Worm (Caenorhabditis elegans): ENCODE data around the gene ges-1.

Gene ges-1

ce11 chrV:1450160-1450559, 18.2 kb upstream of the ges-1 start, which contains the start of gene cnc-2:
Gene cnc-2, minus strand, starts transcription at chrV:1450183.
- TF ChIP-seq fkh-10 (GFP tag; optimal IDR thresholded peaks at IDR 0.05) (no peak), ceh-16 (tag; optimal IDR thresholded peaks at IDR 0.05) (no peak), daf-12 (tag; optimal IDR thresholded peaks at IDR 0.05) (no peak), ceh-28 (tag; optimal IDR thresholded peaks at IDR 0.05) (no peak), jun-1 (tag; optimal IDR thresholded peaks at IDR 0.05) (no peak)

ce11 chrV:1447724-1448123, 15.8 kb upstream of the ges-1 start, which contains the start of gene cnc-3:
Gene cnc-3, plus strand, starts transcription at chrV:1448004.
- TF ChIP-seq nhr-25 (tag; optimal IDR thresholded peaks at IDR 0.05) (peak; percentile 41), skn-1 (tag; optimal IDR thresholded peaks at IDR 0.05) (no peak)

ce11 chrV:1447079-1447478, 15.1 kb upstream of the ges-1 start, which contains the start of gene cnc-4:
Gene cnc-4, plus strand, starts transcription at chrV:1447195.
- TF ChIP-seq nhr-28 (tag; optimal IDR thresholded peaks at IDR 0.05) (no peak), R02D3.7 (tag; optimal IDR thresholded peaks at IDR 0.05) (no peak), fkh-10 (GFP tag; optimal IDR thresholded peaks at IDR 0.05) (no peak), ama-1 (optimal IDR thresholded peaks at IDR 0.05) (no peak), jun-1 (tag; optimal IDR thresholded peaks at IDR 0.05) (no peak), egl-27 (tag; optimal IDR thresholded peaks at IDR 0.05) (no peak), nhr-43 (tag; optimal IDR thresholded peaks at IDR 0.05; ENCODE audit: poor library complexity, severe bottlenecking) (no peak), ztf-11 (tag; optimal IDR thresholded peaks at IDR 0.05) (no peak), elt-1 (tag; optimal IDR thresholded peaks at IDR 0.05) (no peak), ZK546.5 (tag; optimal IDR thresholded peaks at IDR 0.05) (no peak), fkh-2 (tag; optimal IDR thresholded peaks at IDR 0.05) (no peak)

ce11 chrV:1445081-1445480, 13.1 kb upstream of the ges-1 start, which contains the start of gene cnc-5:
Gene cnc-5, plus strand, starts transcription at chrV:1445381.
- TF ChIP-seq ama-1 (optimal IDR thresholded peaks at IDR 0.05) (no peak), nhr-25 (tag; optimal IDR thresholded peaks at IDR 0.05) (no peak), ceh-82 (tag; optimal IDR thresholded peaks at IDR 0.05) (no peak), pqm-1 (tag; optimal IDR thresholded peaks at IDR 0.05) (no peak), eor-1 (tag; optimal IDR thresholded peaks at IDR 0.05) (no peak), nhr-237 (tag; optimal IDR thresholded peaks at IDR 0.05) (no peak), unc-39 (tag; optimal IDR thresholded peaks at IDR 0.05) (no peak), egl-27 (tag; optimal IDR thresholded peaks at IDR 0.05) (no peak), aly-2 (tag; optimal IDR thresholded peaks at IDR 0.05) (no peak), nhr-12 (tag; optimal IDR thresholded peaks at IDR 0.05) (no peak), skn-1 (tag; optimal IDR thresholded peaks at IDR 0.05) (no peak), mdl-1 (tag; optimal IDR thresholded peaks at IDR 0.05) (no peak), hmg-11 (tag; optimal IDR thresholded peaks at IDR 0.05) (no peak), nhr-28 (tag; optimal IDR thresholded peaks at IDR 0.05) (no peak), nhr-11 (tag; optimal IDR thresholded peaks at IDR 0.05) (no peak), lsy-12 (tag; optimal IDR thresholded peaks at IDR 0.05) (no peak), nhr-76 (tag; optimal IDR thresholded peaks at IDR 0.05) (no peak), egl-5 (tag; optimal IDR thresholded peaks at IDR 0.05) (no peak), tbx-2 (tag; optimal IDR thresholded peaks at IDR 0.05) (no peak)

- TF ChIP-seq unc-62 (GFP tag; optimal IDR thresholded peaks at IDR 0.05) (no peak), snpc-4 (tag; optimal IDR thresholded peaks at IDR 0.05) (no peak), nhr-77 (tag; optimal IDR thresholded peaks at IDR 0.05) (no peak), nhr-237 (tag; optimal IDR thresholded peaks at IDR 0.05) (no peak), ceh-28 (tag; optimal IDR thresholded peaks at IDR 0.05) (no peak), lsy-12 (tag; optimal IDR thresholded peaks at IDR 0.05) (no peak), mdl-1 (tag; optimal IDR thresholded peaks at IDR 0.05) (no peak), nfya-1 (tag; optimal IDR thresholded peaks at IDR 0.05; ENCODE audit: insufficient read depth) (no peak), fos-1 (tag; optimal IDR thresholded peaks at IDR 0.05) (no peak), fkh-10 (GFP tag; optimal IDR thresholded peaks at IDR 0.05) (no peak), mml-1 (tag; optimal IDR thresholded peaks at IDR 0.05) (no peak), jun-1 (tag; optimal IDR thresholded peaks at IDR 0.05) (no peak), elt-3 (tag; optimal IDR thresholded peaks at IDR 0.05) (no peak), unc-39 (tag; optimal IDR thresholded peaks at IDR 0.05) (no peak), daf-12 (tag; optimal IDR thresholded peaks at IDR 0.05) (no peak), egl-5 (tag; optimal IDR thresholded peaks at IDR 0.05) (no peak)
Measured at ce11 chrV:1444180-1444579, 12.2 kb upstream of the ges-1 start, which contains the start of gene cnc-1. Gene cnc-1, minus strand, starts transcription at chrV:1444280.
